Worm (Caenorhabditis elegans): ENCODE results near the gene srb-19.

srb-19 gene

DNA sequence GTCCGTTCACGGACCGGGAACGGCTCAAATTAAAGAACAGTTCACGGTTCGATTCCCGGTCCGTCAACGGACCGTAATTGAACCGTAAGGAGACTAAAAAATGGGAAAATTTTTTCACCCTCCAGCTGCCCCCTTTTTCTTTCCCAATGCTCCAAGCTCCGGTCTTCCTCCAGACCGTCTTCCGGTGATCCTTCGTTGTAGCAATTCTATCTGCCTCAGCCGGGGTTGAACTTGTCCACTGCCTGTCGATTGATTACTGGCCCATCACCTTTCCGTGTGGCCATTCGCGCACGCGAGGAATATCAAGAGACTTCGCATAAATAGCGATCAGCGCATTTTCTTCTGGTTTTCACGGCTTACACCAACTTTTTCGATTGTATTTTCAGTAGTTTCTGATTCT lies 28.5 kb upstream of the srb-19 start (continued):
- TF ChIP-seq mcd-1 (GFP tag; IDR thresholded peaks at IDR 0.05) (peak; percentile 67), hsf-1 (GFP tag; IDR thresholded peaks at IDR 0.05) (peak; percentile 87), attf-6 (GFP tag; IDR thresholded peaks at IDR 0.05) (peak; percentile 49), rcor-1 (GFP tag; IDR thresholded peaks at IDR 0.05) (peak; percentile 78), Y56A3A.18 (GFP tag; IDR thresholded peaks at IDR 0.05) (peak; percentile 91), rpc-1 (optimal IDR thresholded peaks at IDR 0.05) (peak; percentile 53), rpc-1 (tag; optimal IDR thresholded peaks at IDR 0.05) (peak; percentile 73), Y95B8A.8 (GFP tag; IDR thresholded peaks at IDR 0.05) (peak; percentile 73)

DNA sequence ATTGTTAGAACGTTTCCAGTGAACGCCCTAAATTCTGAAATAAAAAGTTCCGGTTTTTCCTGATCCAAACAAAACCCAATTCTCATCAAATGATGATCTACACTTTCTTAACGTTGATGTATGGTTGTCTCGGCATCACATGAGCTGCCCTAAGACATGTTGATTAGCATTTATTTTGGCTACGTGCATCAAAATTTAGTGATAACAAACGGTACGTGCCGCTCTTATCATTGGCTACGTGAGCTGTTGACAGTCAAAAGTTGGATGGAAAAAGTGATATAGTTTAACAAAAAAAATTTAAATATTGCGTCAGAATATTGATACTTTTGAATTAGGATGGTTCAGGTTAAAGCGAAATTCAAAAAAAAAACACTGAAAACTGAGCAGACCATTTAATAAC lies 28.0 kb upstream of the srb-19 start:
- no peak for TF ChIP-seq ama-1 (optimal IDR thresholded peaks at IDR 0.05)
- TF ChIP-seq ama-1 (GFP tag; optimal IDR thresholded peaks at IDR 0.05), result no peak
- TF ChIP-seq K12H6.12 (tag; optimal IDR thresholded peaks at IDR 0.05), result no peak
- TF ChIP-seq nhr-80 (tag; optimal IDR thresholded peaks at IDR 0.05), result peak; percentile 21

ce11 chrV:7547479-7547878 lies 27.5 kb upstream of the srb-19 start, which contains the start of gene ftn-1:
Gene ftn-1, minus strand, starts transcription at chrV:7547579.
- no peak for TF ChIP-seq zim-3 (tag; optimal IDR thresholded peaks at IDR 0.05)
- TF ChIP-seq gei-17 (GFP tag; optimal IDR thresholded peaks at IDR 0.05), result no peak
- TF ChIP-seq ztf-28 (GFP tag; IDR thresholded peaks at IDR 0.05), result no peak
- no peak for TF ChIP-seq akir-1 (GFP tag; optimal IDR thresholded peaks at IDR 0.05)
- no peak for TF ChIP-seq ztf-26 (tag; optimal IDR thresholded peaks at IDR 0.05)
- TF ChIP-seq lir-1 (GFP tag; conservative IDR thresholded peaks at IDR 0.05), result no peak
- no peak for TF ChIP-seq B0035.1 (tag; optimal IDR thresholded peaks at IDR 0.05)
- TF ChIP-seq nfyb-1 (GFP tag; IDR thresholded peaks at IDR 0.05), result no peak
- TF ChIP-seq F39B2.1 (GFP tag; IDR thresholded peaks at IDR 0.05), result no peak
- no peak for TF ChIP-seq ZK185.1 (tag; optimal IDR thresholded peaks at IDR 0.05; ENCODE audit: poor library complexity, severe bottlenecking)
- TF ChIP-seq lin-35 (GFP tag; optimal IDR thresholded peaks at IDR 0.05), result no peak
- TF ChIP-seq snpc-3.4 (tag; optimal IDR thresholded peaks at IDR 0.05), result no peak
- no peak for TF ChIP-seq tbp1 (GFP tag; optimal IDR thresholded peaks at IDR 0.05)
- TF ChIP-seq ceh-40 (GFP tag; IDR thresholded peaks at IDR 0.05), result no peak
- no peak for TF ChIP-seq athp-1 (tag; optimal IDR thresholded peaks at IDR 0.05)
- no peak for TF ChIP-seq snpc-1.3 (tag; optimal IDR thresholded peaks at IDR 0.05; ENCODE audit: insufficient read depth)
- TF ChIP-seq lin-54 (GFP tag; optimal IDR thresholded peaks at IDR 0.05), result no peak
- TF ChIP-seq F23B12.7 (tag; optimal IDR thresholded peaks at IDR 0.05; ENCODE audit: insufficient read depth), result no peak
- TF ChIP-seq ceh-100 (GFP tag; IDR thresholded peaks at IDR 0.05), result no peak
- no peak for TF ChIP-seq aptf-3 (GFP tag; IDR thresholded peaks at IDR 0.05)

DNA sequence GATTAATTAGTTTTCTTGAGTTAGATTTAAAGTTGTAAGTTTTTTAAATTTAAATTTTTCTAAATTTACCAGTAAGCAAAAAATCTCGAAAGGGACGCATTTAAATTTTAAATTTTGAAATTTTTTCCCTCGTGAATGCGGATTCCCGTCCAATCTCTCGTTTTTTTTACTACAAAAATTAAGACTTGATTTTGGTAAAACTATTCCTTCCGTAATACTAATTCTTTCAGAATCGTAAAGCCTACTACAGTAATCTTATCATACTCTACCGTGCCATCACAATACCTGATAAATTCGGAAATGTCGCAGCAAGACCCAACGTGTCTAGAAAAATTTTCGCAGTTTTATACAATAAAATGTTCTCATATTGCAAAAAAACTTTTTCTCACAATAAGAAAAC lies 25.2 kb upstream of the srb-19 start, which contains the start of the genes C54F6.19 and nhx-3:
TSS of gene C54F6.19 (plus strand) at position 301 of the 400 bp plus-strand sequence.
TSS of gene nhx-3 (minus strand) at position 337 of the 400 bp plus-strand sequence.
- no peak for TF ChIP-seq K12H6.12 (tag; optimal IDR thresholded peaks at IDR 0.05)
- no peak for TF ChIP-seq ZK185.1 (tag; optimal IDR thresholded peaks at IDR 0.05; ENCODE audit: poor library complexity, severe bottlenecking)
- no peak for TF ChIP-seq xnd-1 (tag; optimal IDR thresholded peaks at IDR 0.05)
- TF ChIP-seq tlf-1 (GFP tag; optimal IDR thresholded peaks at IDR 0.05), result no peak
- no peak for TF ChIP-seq nhr-27 (tag; optimal IDR thresholded peaks at IDR 0.05)
- no peak for TF ChIP-seq B0261.1 (tag; optimal IDR thresholded peaks at IDR 0.05)
- TF ChIP-seq dox-1 (GFP tag; IDR thresholded peaks at IDR 0.05), result no peak
- no peak for TF ChIP-seq ztf-6 (GFP tag; IDR thresholded peaks at IDR 0.05)
- no peak for TF ChIP-seq nhr-179 (tag; optimal IDR thresholded peaks at IDR 0.05)

Data from whole organism, young adult.